Fruit fly (Drosophila melanogaster): ENCODE results near the gene Drs.

Drs gene

dm6 chr3L:3399249-3399922 lies 30.0 kb downstream of the Drs start:
- TF ChIP-seq OdsH (GFP tag; optimal IDR thresholded peaks at IDR 0.05) (peak; percentile 76), brk (GFP tag; optimal IDR thresholded peaks at IDR 0.05) (peak; percentile 44), ey (GFP tag; optimal IDR thresholded peaks at IDR 0.05) (peak; percentile 81), CG32264 (GFP tag; optimal IDR thresholded peaks at IDR 0.05) (no peak), h (GFP tag; optimal IDR thresholded peaks at IDR 0.05) (peak; percentile 79), woc (GFP tag; optimal IDR thresholded peaks at IDR 0.05) (peak; percentile 56), N (GFP tag; optimal IDR thresholded peaks at IDR 0.05) (no peak), HLH106 (tag; optimal IDR thresholded peaks at IDR 0.05) (peak; percentile 83), sv (GFP tag; optimal IDR thresholded peaks at IDR 0.05) (no peak), psq (GFP tag; optimal IDR thresholded peaks at IDR 0.05) (peak; percentile 78), rgr (GFP tag; optimal IDR thresholded peaks at IDR 0.05) (peak; percentile 72), fru (GFP tag; optimal IDR thresholded peaks at IDR 0.05) (peak; percentile 79), dmrt93B (GFP tag; optimal IDR thresholded peaks at IDR 0.05) (peak; percentile 75), Abd-B (GFP tag; optimal IDR thresholded peaks at IDR 0.05) (no peak), lola (GFP tag; optimal IDR thresholded peaks at IDR 0.05) (no peak), CrebA (GFP tag; optimal IDR thresholded peaks at IDR 0.05; ENCODE audit: borderline replicate concordance) (no peak), br (GFP tag; optimal IDR thresholded peaks at IDR 0.05) (peak; percentile 78), CG9705 (GFP tag; optimal IDR thresholded peaks at IDR 0.05) (peak; percentile 41), tai (GFP tag; optimal IDR thresholded peaks at IDR 0.05) (peak; percentile 24), Hnf4 (GFP tag; optimal IDR thresholded peaks at IDR 0.05) (peak; percentile 58), Rel (GFP tag; optimal IDR thresholded peaks at IDR 0.05) (no peak), Rel (tag; optimal IDR thresholded peaks at IDR 0.05) (peak; percentile 77), foxo (GFP tag; optimal IDR thresholded peaks at IDR 0.05) (peak in 1 of 2 experiments; percentile 85), Sp1 (GFP tag; optimal IDR thresholded peaks at IDR 0.05) (peak; percentile 81)

dm6 chr3L:3399923-3400309 lies 30.6 kb downstream of the Drs start:
- TF ChIP-seq Hr83 (GFP tag; optimal IDR thresholded peaks at IDR 0.05; ENCODE audit: poor library complexity, severe bottlenecking): no peak

dm6 chr3L:3400555-3401198 lies 31.3 kb downstream of the Drs start:
- TF ChIP-seq GATAd (GFP tag; optimal IDR thresholded peaks at IDR 0.05): no peak
- no peak for TF ChIP-seq Jra (GFP tag; optimal IDR thresholded peaks at IDR 0.05)
- TF ChIP-seq jim (GFP tag; optimal IDR thresholded peaks at IDR 0.05): no peak
- no peak for TF ChIP-seq foxo (GFP tag; optimal IDR thresholded peaks at IDR 0.05)

- TF ChIP-seq Dfd (GFP tag; optimal IDR thresholded peaks at IDR 0.05) (no peak), Rel (GFP tag; optimal IDR thresholded peaks at IDR 0.05) (no peak), Rel (tag; optimal IDR thresholded peaks at IDR 0.05) (peak; percentile 42)
Observed at dm6 chr3L:3405592-3405991, 36.2 kb downstream of the Drs start.

- TF ChIP-seq psq (GFP tag; optimal IDR thresholded peaks at IDR 0.05) (peak; percentile 3), rgr (GFP tag; optimal IDR thresholded peaks at IDR 0.05) (peak; percentile 32), dmrt93B (GFP tag; optimal IDR thresholded peaks at IDR 0.05) (peak; percentile 9), HLH106 (tag; optimal IDR thresholded peaks at IDR 0.05) (peak; percentile 4), fru (GFP tag; optimal IDR thresholded peaks at IDR 0.05) (no peak), Rel (GFP tag; optimal IDR thresholded peaks at IDR 0.05) (no peak), Rel (tag; optimal IDR thresholded peaks at IDR 0.05) (peak; percentile 55), h (GFP tag; optimal IDR thresholded peaks at IDR 0.05) (peak; percentile 29), sv (GFP tag; optimal IDR thresholded peaks at IDR 0.05) (no peak)
Observed at dm6 chr3L:3406307-3407061, 37.1 kb downstream of the Drs start.

All from whole organism, wandering third instar larva.